Worm (Caenorhabditis elegans) whole organism, late embryonic: ENCODE data around the gene C49A9.4.

Experiments used
- C08G9.2 ChIP-seq: sonication (generic microtip); optimal IDR thresholded peaks from 2 replicates; lab custom pipeline; 2016; ENCODE audit warnings: mild to moderate bottlenecking, missing genetic modification characterization, moderate library complexity, missing compliant biosample characterization
- C38D4.7 ChIP-seq: fragments of 200-800 bp; sonication (Bioruptor generic); optimal IDR thresholded peaks from 2 replicates; lab custom pipeline; 2018; ENCODE audit warnings: mild to moderate bottlenecking, missing genetic modification characterization, moderate library complexity, missing compliant biosample characterization
- K09A11.1 ChIP-seq: sonication (generic microtip); optimal IDR thresholded peaks from 2 replicates; lab custom pipeline; 2017; ENCODE audit warnings: antibody characterized with exemption, mild to moderate bottlenecking, missing genetic modification characterization, missing compliant biosample characterization; ENCODE audit not compliant: insufficient read depth
- Y22D7AL.16 ChIP-seq: sonication (generic microtip); optimal IDR thresholded peaks from 2 replicates; lab custom pipeline; 2016; ENCODE audit warnings: missing genetic modification characterization, missing compliant biosample characterization
- ahr-1 ChIP-seq: sonication (generic microtip); optimal IDR thresholded peaks from 2 replicates; lab custom pipeline; 2016; ENCODE audit warnings: missing genetic modification characterization, missing compliant biosample characterization
- ceh-18 ChIP-seq: sonication (generic microtip); optimal IDR thresholded peaks from 2 replicates; lab custom pipeline; 2016; ENCODE audit warnings: missing genetic modification characterization, missing compliant biosample characterization
- ceh-19 ChIP-seq: fragments of 200-800 bp; sonication (Bioruptor generic); optimal IDR thresholded peaks from 2 replicates; lab custom pipeline; 2018; ENCODE audit warnings: mild to moderate bottlenecking, missing genetic modification characterization, missing compliant biosample characterization
- ceh-2 ChIP-seq: sonication (generic microtip); optimal IDR thresholded peaks from 2 replicates; lab custom pipeline; 2016; ENCODE audit warnings: missing genotype, missing genetic modification characterization, missing compliant biosample characterization
- ceh-24 ChIP-seq: sonication (generic microtip); optimal IDR thresholded peaks from 2 replicates; lab custom pipeline; 2016; ENCODE audit warnings: mild to moderate bottlenecking, missing genetic modification characterization, missing compliant biosample characterization
- ceh-30 ChIP-seq: fragments of 150-350 bp; optimal IDR thresholded peaks from 2 replicates; lab custom pipeline; 2014; ENCODE audit warnings: missing biosample characterization, missing genetic modification characterization
- ceh-31 ChIP-seq: sonication (generic microtip); optimal IDR thresholded peaks from 2 replicates; lab custom pipeline; 2016; ENCODE audit warnings: missing genetic modification characterization, missing compliant biosample characterization
- ceh-34 ChIP-seq: sonication (generic microtip); optimal IDR thresholded peaks from 2 replicates; lab custom pipeline; 2016; ENCODE audit warnings: mild to moderate bottlenecking, missing genetic modification characterization, missing compliant biosample characterization
- ceh-48 ChIP-seq: sonication (generic microtip); optimal IDR thresholded peaks from 2 replicates; lab custom pipeline; 2016; ENCODE audit warnings: missing genetic modification characterization, inconsistent platforms, missing compliant biosample characterization
- ceh-6 ChIP-seq: fragments of 200-800 bp; sonication (Bioruptor generic); optimal IDR thresholded peaks from 2 replicates; lab custom pipeline; 2018; ENCODE audit warnings: mild to moderate bottlenecking, missing genetic modification characterization, missing compliant biosample characterization
- dmd-4 ChIP-seq: sonication (generic microtip); optimal IDR thresholded peaks from 2 replicates; lab custom pipeline; 2016; ENCODE audit warnings: borderline replicate concordance, missing genetic modification characterization, missing compliant biosample characterization
- dve-1 ChIP-seq: sonication (generic microtip); optimal IDR thresholded peaks from 2 replicates; lab custom pipeline; 2017; ENCODE audit warnings: antibody characterized with exemption, mild to moderate bottlenecking, missing genetic modification characterization, missing compliant biosample characterization
- elt-2 ChIP-seq: sonication (generic microtip); optimal IDR thresholded peaks from 2 replicates; lab custom pipeline; 2016; ENCODE audit warnings: missing genetic modification reagents, missing genetic modification characterization, missing compliant biosample characterization
- elt-4 ChIP-seq: sonication (generic microtip); optimal IDR thresholded peaks from 2 replicates; lab custom pipeline; 2016; ENCODE audit warnings: missing genetic modification characterization, missing compliant biosample characterization
- fkh-10 ChIP-seq: fragments of 150-350 bp; optimal IDR thresholded peaks from 2 replicates; lab custom pipeline; 2014; ENCODE audit warnings: missing biosample characterization, missing genetic modification reagents, missing genetic modification characterization
- fkh-6 ChIP-seq: sonication (generic microtip); optimal IDR thresholded peaks from 2 replicates; lab custom pipeline; 2016; ENCODE audit warnings: missing genetic modification characterization, missing compliant biosample characterization
- gmeb-2 ChIP-seq: sonication (generic microtip); optimal IDR thresholded peaks from 2 replicates; lab custom pipeline; 2016; ENCODE audit warnings: missing genetic modification characterization, inconsistent platforms, missing compliant biosample characterization
- hlh-13 ChIP-seq: fragments of 200-800 bp; sonication (Bioruptor generic); optimal IDR thresholded peaks from 2 replicates; lab custom pipeline; 2018; ENCODE audit warnings: mild to moderate bottlenecking, missing genetic modification characterization, missing compliant biosample characterization
- hlh-15 ChIP-seq: sonication (generic microtip); optimal IDR thresholded peaks from 2 replicates; lab custom pipeline; 2016; ENCODE audit warnings: missing genetic modification characterization, missing compliant biosample characterization
- hlh-30 ChIP-seq: sonication (generic microtip); optimal IDR thresholded peaks from 2 replicates; lab custom pipeline; 2017; ENCODE audit warnings: antibody characterized with exemption, missing genetic modification characterization, missing compliant biosample characterization; ENCODE audit not compliant: insufficient read depth
- hlh-8 ChIP-seq: sonication (generic microtip); optimal IDR thresholded peaks from 2 replicates; lab custom pipeline; 2016; ENCODE audit warnings: missing genotype, missing genetic modification characterization, missing compliant biosample characterization
- lim-6 ChIP-seq: sonication (generic microtip); optimal IDR thresholded peaks from 2 replicates; lab custom pipeline; 2016; ENCODE audit warnings: missing genetic modification characterization, missing compliant biosample characterization
- lin-11 ChIP-seq: fragments of 200-800 bp; sonication (Bioruptor generic); optimal IDR thresholded peaks from 2 replicates; lab custom pipeline; 2018; ENCODE audit warnings: mild to moderate bottlenecking, missing genetic modification characterization, missing compliant biosample characterization
- madf-2 ChIP-seq: sonication (generic microtip); optimal IDR thresholded peaks from 2 replicates; lab custom pipeline; 2017; ENCODE audit warnings: missing genetic modification characterization, missing compliant biosample characterization
- mec-3 ChIP-seq: sonication (generic microtip); optimal IDR thresholded peaks from 2 replicates; lab custom pipeline; 2016; ENCODE audit warnings: borderline replicate concordance, missing genetic modification characterization, missing compliant biosample characterization
- nhr-232 ChIP-seq: sonication (generic microtip); optimal IDR thresholded peaks from 2 replicates; lab custom pipeline; 2016; ENCODE audit warnings: missing genetic modification characterization, missing compliant biosample characterization
- npax-4 ChIP-seq: sonication (generic microtip); optimal IDR thresholded peaks from 2 replicates; lab custom pipeline; 2016; ENCODE audit warnings: missing genetic modification characterization, missing compliant biosample characterization
- odd-2 ChIP-seq: sonication (generic microtip); optimal IDR thresholded peaks from 2 replicates; lab custom pipeline; 2017; ENCODE audit warnings: antibody characterized with exemption, mild to moderate bottlenecking, missing genetic modification characterization, missing compliant biosample characterization
- pha-2 ChIP-seq: sonication (generic microtip); optimal IDR thresholded peaks from 2 replicates; lab custom pipeline; 2017; ENCODE audit warnings: mild to moderate bottlenecking, missing genetic modification characterization, missing compliant biosample characterization
- pha-4 ChIP-seq: fragments of 150-350 bp; optimal IDR thresholded peaks from 2 replicates; lab custom pipeline; 2018; ENCODE audit warnings: missing biosample characterization, missing genetic modification reagents, missing genetic modification characterization
- pqm-1 ChIP-seq: sonication (generic microtip); optimal IDR thresholded peaks from 2 replicates; lab custom pipeline; 2016; ENCODE audit warnings: missing genetic modification characterization, missing compliant biosample characterization
- rnt-1 ChIP-seq: sonication (generic microtip); optimal IDR thresholded peaks from 2 replicates; lab custom pipeline; 2016; ENCODE audit warnings: missing genetic modification characterization, missing compliant biosample characterization
- sdc-2 ChIP-seq: sonication (generic microtip); optimal IDR thresholded peaks from 2 replicates; lab custom pipeline; 2016; ENCODE audit warnings: missing genotype, missing genetic modification characterization, missing compliant biosample characterization
- sox-4 ChIP-seq: sonication (generic microtip); optimal IDR thresholded peaks from 2 replicates; lab custom pipeline; 2017; ENCODE audit warnings: mild to moderate bottlenecking, missing genetic modification characterization, inconsistent platforms, missing compliant biosample characterization
- tbx-2 ChIP-seq: sonication (generic microtip); optimal IDR thresholded peaks from 2 replicates; lab custom pipeline; 2016; ENCODE audit warnings: missing genetic modification characterization, missing compliant biosample characterization
- tbx-7 ChIP-seq: sonication (generic microtip); optimal IDR thresholded peaks from 2 replicates; lab custom pipeline; 2016; ENCODE audit warnings: missing genotype, missing genetic modification characterization, missing compliant biosample characterization
- unc-42 ChIP-seq: sonication (generic microtip); optimal IDR thresholded peaks from 2 replicates; lab custom pipeline; 2016; ENCODE audit warnings: missing genotype, missing genetic modification characterization, missing compliant biosample characterization
- unc-55 ChIP-seq: sonication (generic microtip); optimal IDR thresholded peaks from 2 replicates; lab custom pipeline; 2017; ENCODE audit warnings: missing biosample characterization, missing genetic modification reagents, missing genetic modification characterization
- unc-86 ChIP-seq: sonication (generic microtip); optimal IDR thresholded peaks from 2 replicates; lab custom pipeline; 2016; ENCODE audit warnings: missing genetic modification characterization, missing compliant biosample characterization

The C49A9.4 gene

DNA sequence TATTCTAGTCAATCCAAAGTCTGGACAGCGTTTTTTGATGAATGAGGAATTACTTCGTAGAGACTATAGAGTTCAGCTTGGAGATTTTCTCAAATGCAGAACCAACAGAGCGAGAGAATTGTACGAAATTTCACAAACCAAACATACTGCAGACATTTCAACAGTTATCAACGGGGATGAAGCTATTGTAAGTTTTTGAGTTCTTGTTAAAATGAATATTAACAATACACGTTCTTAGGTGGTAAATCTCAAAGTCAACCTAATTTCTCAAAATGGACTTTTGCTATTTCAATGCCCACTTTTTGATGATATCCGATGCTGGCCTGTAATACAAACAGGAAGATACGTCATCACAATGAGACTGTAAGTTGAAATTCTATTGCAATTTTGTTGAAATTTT lies 2.0 kb upstream of the C49A9.4 start:
- TF ChIP-seq ceh-24 (tag; lab: Kevin White, UChicago): no peak
- no peak for TF ChIP-seq ceh-18 (tag; lab: Kevin White, UChicago)
- no peak for TF ChIP-seq dve-1 (tag; lab: Kevin White, UChicago)
- TF ChIP-seq tbx-2: no peak
- no peak for TF ChIP-seq pha-4 (tag; lab: Kevin White, UChicago)
- no peak for TF ChIP-seq hlh-13
- no peak for TF ChIP-seq hlh-8
- TF ChIP-seq sdc-2: no peak
- no peak for TF ChIP-seq rnt-1 (tag; lab: Kevin White, UChicago)
- TF ChIP-seq npax-4: no peak
- TF ChIP-seq ceh-34: no peak
- TF ChIP-seq, all 69 proteins: peak for 0

DNA sequence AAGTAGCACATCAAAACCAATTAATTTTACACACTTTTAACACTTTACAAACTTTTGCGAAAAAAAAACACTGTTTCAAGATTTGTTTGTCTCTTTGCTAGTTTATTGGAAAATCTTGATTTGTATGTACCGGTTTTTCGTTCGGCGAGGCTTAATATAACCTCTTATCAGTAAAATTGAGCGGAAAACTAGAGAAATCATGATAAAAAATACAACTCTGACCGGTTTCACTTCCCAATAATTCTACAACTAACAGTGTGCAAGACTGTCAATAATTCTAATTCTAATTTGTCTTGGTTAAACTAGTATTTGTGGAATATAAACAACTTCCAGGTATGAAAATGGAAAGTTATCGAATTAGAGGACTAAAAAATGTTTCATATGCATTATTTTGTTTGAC lies 2.4 kb downstream of the C49A9.4 start, which contains the start of gene C49A9.3:
TSS of gene C49A9.3 (plus strand) at position 212 of the 400 bp plus-strand sequence.
- TF ChIP-seq mec-3 (tag; lab: Kevin White, UChicago) (no peak), tbx-7 (no peak), lim-6 (tag; lab: Kevin White, UChicago) (no peak), ceh-19 (GFP tag; lab: Kevin White, UChicago) (no peak), K09A11.1 (no peak), Y22D7AL.16 (no peak), fkh-6 (tag; lab: Kevin White, UChicago) (no peak), ceh-34 (no peak), pha-2 (no peak), pha-4 (tag; lab: Kevin White, UChicago) (no peak)

- TF ChIP-seq unc-42 (tag; lab: Kevin White, UChicago) (no peak), lim-6 (tag; lab: Kevin White, UChicago) (no peak), lin-11 (tag; lab: Kevin White, UChicago) (no peak), ceh-31 (no peak)
These were observed 5.7 kb downstream of the C49A9.4 start, which contains the start of gene C49A9.2 for ce11 chrIV:6225143-6225542. Gene C49A9.2 (plus strand): TSS chrIV:6225443.

DNA sequence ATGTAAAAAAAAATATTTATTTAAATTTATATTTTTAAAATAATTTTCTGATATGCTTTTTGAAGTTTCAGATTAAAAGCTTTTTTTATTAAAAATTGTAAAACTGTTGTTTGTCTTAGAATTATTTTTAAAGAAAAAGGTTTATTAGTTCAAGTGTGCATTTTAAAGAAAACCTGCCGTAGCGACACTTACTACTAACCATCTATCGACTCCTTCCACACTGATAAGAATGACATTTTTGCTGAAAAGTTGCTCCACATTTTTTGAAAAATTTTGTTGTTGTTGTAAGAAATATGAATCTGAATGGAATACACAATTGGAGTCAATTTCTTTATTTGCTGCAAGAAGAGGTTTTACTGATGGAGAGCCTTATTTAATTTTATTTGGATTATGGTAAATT lies 8.5 kb downstream of the C49A9.4 start, which contains the start of gene C49A9.1:
TSS of gene C49A9.1 (plus strand) at position 217 of the 400 bp plus-strand sequence.
- TF ChIP-seq fkh-6 (tag; lab: Kevin White, UChicago) (no peak), rnt-1 (tag; lab: Kevin White, UChicago) (no peak), pqm-1 (tag; lab: Kevin White, UChicago) (no peak), elt-2 (tag; lab: Kevin White, UChicago) (no peak), sdc-2 (no peak), hlh-30 (tag; lab: Kevin White, UChicago) (no peak), madf-2 (no peak), gmeb-2 (tag; lab: Kevin White, UChicago) (no peak), dmd-4 (no peak), hlh-15 (tag; lab: Kevin White, UChicago) (no peak), ceh-6 (GFP tag; lab: Kevin White, UChicago) (no peak)

DNA sequence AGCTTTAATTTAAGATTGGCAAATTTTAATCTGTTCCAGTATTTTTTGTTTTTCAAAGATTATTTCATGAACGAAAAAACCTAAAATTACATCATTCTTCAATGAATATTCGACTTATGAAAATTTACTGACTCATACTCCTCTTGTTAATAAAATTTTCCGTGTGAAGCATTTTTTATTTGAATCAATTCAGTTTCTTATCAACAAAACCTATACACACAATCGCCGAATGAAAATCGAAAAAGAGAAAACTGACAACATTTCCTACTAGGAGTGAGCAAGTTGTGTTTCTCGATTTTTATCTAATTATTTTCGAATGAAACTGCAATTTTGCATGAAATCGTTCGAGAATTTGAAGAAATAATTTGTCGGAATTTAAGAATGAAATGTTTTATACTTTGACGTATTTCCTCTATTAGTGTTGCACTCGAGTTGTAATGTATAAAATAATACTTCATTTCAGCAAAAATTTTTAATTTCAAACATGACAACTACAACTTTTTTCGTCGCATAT lies 11.1 kb downstream of the C49A9.4 start, which contains the start of gene F58F9.4:
TSS of gene F58F9.4 (plus strand) at position 464 of the 514 bp plus-strand sequence.
- no peak for TF ChIP-seq K09A11.1
- no peak for TF ChIP-seq sox-4
- TF ChIP-seq elt-2 (tag; lab: Kevin White, UChicago): no peak

- TF ChIP-seq odd-2 (tag; lab: Kevin White, UChicago) (no peak), elt-2 (tag; lab: Kevin White, UChicago) (no peak), nhr-232 (no peak), elt-4 (tag; lab: Kevin White, UChicago) (no peak), ceh-48 (no peak), hlh-15 (tag; lab: Kevin White, UChicago) (no peak), dve-1 (tag; lab: Kevin White, UChicago) (no peak), C38D4.7 (no peak), fkh-10 (GFP tag; lab: Kevin White, UChicago) (no peak), C08G9.2 (tag; lab: Kevin White, UChicago) (no peak), ceh-2 (tag; lab: Kevin White, UChicago) (no peak), unc-55 (GFP tag; lab: Kevin White, UChicago) (no peak), ahr-1 (tag; lab: Kevin White, UChicago) (no peak), hlh-8 (no peak), unc-42 (tag; lab: Kevin White, UChicago) (no peak), unc-86 (tag; lab: Kevin White, UChicago) (no peak), dmd-4 (no peak), ceh-30 (no peak)
These were observed 13.3 kb downstream of the C49A9.4 start, which contains the start of gene F58F9.3 for ce11 chrIV:6232769-6233290. Gene F58F9.3 (plus strand): TSS chrIV:6233240.
